Fruit fly (Drosophila melanogaster) whole organism, pupa: ENCODE data around the gene bark.
A peak's percentile ranks its signal among the peaks of the same experiment; 100 is the strongest.

ENCODE experiments used
- CG10348 ChIP-seq: fragments of 200-800 bp; sonication (Bioruptor generic); IDR thresholded peaks from 2 replicates; pipeline ENCODE4 v1.3.6; 2022; ENCODE audit warnings: missing biosample characterization, missing genetic modification characterization
- CG12605 ChIP-seq: fragments of 200-800 bp; sonication (Bioruptor generic); IDR thresholded peaks from 2 replicates; pipeline ENCODE4 v1.3.6; 2022; ENCODE audit warnings: missing biosample characterization, missing genetic modification characterization
- CG13204 ChIP-seq: fragments of 200-800 bp; sonication (Bioruptor generic); optimal IDR thresholded peaks from 2 replicates; lab custom pipeline; 2018; ENCODE audit warnings: missing biosample characterization, mild to moderate bottlenecking, missing genetic modification characterization, moderate library complexity
- CG14655 ChIP-seq: fragments of 200-800 bp; sonication (Bioruptor generic); optimal IDR thresholded peaks from 3 replicates; lab custom pipeline; 2017; ENCODE audit warnings: mild to moderate bottlenecking, missing biosample characterization, missing genetic modification reagents, missing genetic modification characterization
- CG15710 ChIP-seq: fragments of 200-800 bp; sonication (Bioruptor generic); optimal IDR thresholded peaks from 2 replicates; lab custom pipeline; 2018; ENCODE audit warnings: missing biosample characterization, mild to moderate bottlenecking, missing genetic modification characterization, moderate library complexity
- CG17806 ChIP-seq: fragments of 200-800 bp; sonication (Bioruptor generic); optimal IDR thresholded peaks from 2 replicates; lab custom pipeline; 2018; ENCODE audit warnings: missing biosample characterization, mild to moderate bottlenecking, missing genetic modification characterization, moderate library complexity
- CG32121 ChIP-seq: fragments of 200-800 bp; sonication (Bioruptor generic); IDR thresholded peaks from 2 replicates; pipeline ENCODE4 v1.3.6; 2022; ENCODE audit warnings: missing biosample characterization, missing genetic modification characterization
- CG34367 ChIP-seq: fragments of 200-800 bp; sonication (Bioruptor generic); optimal IDR thresholded peaks from 2 replicates; lab custom pipeline; 2018; ENCODE audit warnings: missing biosample characterization, mild to moderate bottlenecking, missing genetic modification characterization
- CG4496 ChIP-seq: fragments of 200-800 bp; sonication (Bioruptor generic); IDR thresholded peaks from 3 replicates; pipeline ENCODE4 v1.3.6; 2022; ENCODE audit warnings: missing biosample characterization, missing genetic modification characterization
- CG8159 ChIP-seq: fragments of 200-800 bp; sonication (Bioruptor generic); optimal IDR thresholded peaks from 3 replicates; lab custom pipeline; 2018; ENCODE audit warnings: missing biosample characterization, mild to moderate bottlenecking, missing genetic modification characterization, moderate library complexity
- CG8301 ChIP-seq: fragments of 200-800 bp; sonication (Bioruptor generic); optimal IDR thresholded peaks from 2 replicates; lab custom pipeline; 2018; ENCODE audit warnings: missing biosample characterization, mild to moderate bottlenecking, missing genetic modification characterization
- CG9948 ChIP-seq: fragments of 200-800 bp; sonication (Bioruptor generic); optimal IDR thresholded peaks from 2 replicates; lab custom pipeline; 2018; ENCODE audit warnings: missing biosample characterization, mild to moderate bottlenecking, missing genetic modification characterization, moderate library complexity
- D1 ChIP-seq: fragments of 200-800 bp; sonication (Bioruptor generic); optimal IDR thresholded peaks from 2 replicates; lab custom pipeline; 2018; ENCODE audit warnings: missing biosample characterization, mild to moderate bottlenecking, missing genetic modification characterization, moderate library complexity
- EcR ChIP-seq: fragments of 200-800 bp; sonication (Bioruptor generic); optimal IDR thresholded peaks from 3 replicates; lab custom pipeline; 2019; ENCODE audit warnings: missing biosample characterization, missing genetic modification characterization, mild to moderate bottlenecking, moderate library complexity, missing genetic modification reagents
- Ets98B ChIP-seq: fragments of 200-800 bp; sonication (Bioruptor generic); IDR thresholded peaks from 2 replicates; pipeline ENCODE4 v1.3.6; 2022; ENCODE audit warnings: missing biosample characterization, missing genetic modification characterization
- Pif1A ChIP-seq: fragments of 200-800 bp; sonication (Bioruptor generic); optimal IDR thresholded peaks from 3 replicates; lab custom pipeline; 2016; ENCODE audit warnings: missing biosample characterization, missing genetic modification characterization
- Pif1B ChIP-seq: fragments of 200-800 bp; sonication (Bioruptor generic); optimal IDR thresholded peaks from 3 replicates; lab custom pipeline; 2016; ENCODE audit warnings: missing biosample characterization, missing genetic modification characterization
- Snoo ChIP-seq: fragments of 200-800 bp; sonication (Bioruptor generic); optimal IDR thresholded peaks from 3 replicates; lab custom pipeline; 2017; ENCODE audit warnings: missing biosample characterization, mild to moderate bottlenecking, missing genetic modification characterization, inconsistent platforms
- fd96Ca ChIP-seq: fragments of 200-800 bp; sonication (Bioruptor generic); IDR thresholded peaks from 3 replicates; pipeline ENCODE4 v1.3.6; 2022; ENCODE audit warnings: missing biosample characterization, missing genetic modification characterization
- gl ChIP-seq: fragments of 200-800 bp; sonication (Bioruptor generic); optimal IDR thresholded peaks from 2 replicates; lab custom pipeline; 2018; ENCODE audit warnings: missing biosample characterization, mild to moderate bottlenecking, missing genetic modification characterization
- rn ChIP-seq: fragments of 200-800 bp; sonication (Bioruptor generic); IDR thresholded peaks from 2 replicates; pipeline ENCODE4 v1.3.6; 2022; ENCODE audit warnings: missing biosample characterization, missing genetic modification characterization

The bark gene

DNA sequence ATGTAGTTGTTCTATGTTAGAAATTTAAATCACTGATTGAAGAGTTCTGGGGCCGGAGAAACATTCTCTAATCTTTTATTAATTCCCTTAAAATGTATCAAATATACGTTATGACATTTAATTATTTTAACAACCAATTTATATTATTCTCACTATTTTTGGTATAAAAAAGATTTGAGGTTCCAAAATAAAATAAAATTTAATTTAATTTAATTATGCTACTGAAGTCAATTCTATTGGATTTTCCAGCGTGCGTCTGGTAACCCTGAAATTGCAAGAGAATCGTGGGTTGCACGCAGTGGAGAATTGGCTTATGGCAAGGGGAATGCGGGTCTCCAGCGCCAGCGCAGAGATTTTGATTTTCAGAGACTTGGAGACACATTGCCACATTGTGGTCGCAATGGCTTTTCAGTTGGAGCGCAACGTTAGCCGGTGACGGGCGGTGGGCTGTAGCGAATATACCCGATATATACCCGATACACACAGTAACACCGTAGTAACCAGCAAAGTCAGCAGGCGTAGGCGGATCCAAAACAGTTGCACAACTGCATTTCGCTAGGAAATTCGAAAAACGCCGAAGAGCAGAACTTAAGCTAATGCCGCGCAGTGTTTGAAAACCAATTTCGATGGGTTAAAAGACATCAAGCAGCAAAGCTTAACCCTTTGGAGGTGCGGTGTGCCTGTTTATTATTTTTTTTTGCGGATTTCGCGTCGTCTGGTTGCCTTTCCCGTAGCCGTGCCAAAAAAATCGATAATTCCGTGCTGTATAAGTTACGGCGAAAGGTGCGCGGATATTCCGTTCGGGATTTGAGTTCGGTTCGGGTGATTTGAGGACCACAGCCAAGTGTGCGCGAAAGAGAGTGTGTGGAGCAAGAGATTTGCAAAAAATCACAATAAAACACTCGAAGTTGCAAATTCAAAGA lies 18.6 kb downstream of the bark start:
- TF ChIP-seq fd96Ca (GFP tag; lab: Robert Waterston, UW) = peak; percentile 63; the same call in 2 of the 3 replicates
- TF ChIP-seq rn (GFP tag; lab: Robert Waterston, UW) = no peak
- peak; percentile 59 for TF ChIP-seq CG9948 (tag; lab: Kevin White, UChicago)
- TF ChIP-seq CG8159 = peak; percentile 73
- TF ChIP-seq Ets98B = peak; percentile 59
- TF ChIP-seq Snoo (tag; lab: Kevin White, UChicago) = no peak
- peak; percentile 76 for TF ChIP-seq CG14655
- TF ChIP-seq CG8301 = peak; percentile 22
- TF ChIP-seq CG10348 = no peak
- no peak for TF ChIP-seq gl (tag; lab: Kevin White, UChicago)
- TF ChIP-seq CG34367 = peak; percentile 22
- peak; percentile 47 for TF ChIP-seq CG15710 (tag; lab: Kevin White, UChicago)
- no peak for TF ChIP-seq EcR (GFP tag; lab: Kevin White, UChicago)
- no peak for TF ChIP-seq D1 (tag; lab: Kevin White, UChicago)
- TF ChIP-seq Pif1B (GFP tag; lab: Kevin White, UChicago) = no peak
- no peak for TF ChIP-seq CG13204 (GFP tag; lab: Kevin White, UChicago)
- peak; percentile 4 for TF ChIP-seq CG17806 (tag; lab: Kevin White, UChicago)
- 0 out of 2 replicates have a peak, but pooled peaks have one; percentile 22 for TF ChIP-seq CG12605 (GFP tag; lab: Robert Waterston, UW)
- TF ChIP-seq CG4496 = peak; percentile 71; the same call in 1 of the 3 replicates
- TF ChIP-seq CG32121 (GFP tag; lab: Robert Waterston, UW) = 0 out of 2 replicates have a peak, but pooled peaks have one; percentile 35
- TF ChIP-seq Pif1A (GFP tag; lab: Kevin White, UChicago) = no peak

DNA sequence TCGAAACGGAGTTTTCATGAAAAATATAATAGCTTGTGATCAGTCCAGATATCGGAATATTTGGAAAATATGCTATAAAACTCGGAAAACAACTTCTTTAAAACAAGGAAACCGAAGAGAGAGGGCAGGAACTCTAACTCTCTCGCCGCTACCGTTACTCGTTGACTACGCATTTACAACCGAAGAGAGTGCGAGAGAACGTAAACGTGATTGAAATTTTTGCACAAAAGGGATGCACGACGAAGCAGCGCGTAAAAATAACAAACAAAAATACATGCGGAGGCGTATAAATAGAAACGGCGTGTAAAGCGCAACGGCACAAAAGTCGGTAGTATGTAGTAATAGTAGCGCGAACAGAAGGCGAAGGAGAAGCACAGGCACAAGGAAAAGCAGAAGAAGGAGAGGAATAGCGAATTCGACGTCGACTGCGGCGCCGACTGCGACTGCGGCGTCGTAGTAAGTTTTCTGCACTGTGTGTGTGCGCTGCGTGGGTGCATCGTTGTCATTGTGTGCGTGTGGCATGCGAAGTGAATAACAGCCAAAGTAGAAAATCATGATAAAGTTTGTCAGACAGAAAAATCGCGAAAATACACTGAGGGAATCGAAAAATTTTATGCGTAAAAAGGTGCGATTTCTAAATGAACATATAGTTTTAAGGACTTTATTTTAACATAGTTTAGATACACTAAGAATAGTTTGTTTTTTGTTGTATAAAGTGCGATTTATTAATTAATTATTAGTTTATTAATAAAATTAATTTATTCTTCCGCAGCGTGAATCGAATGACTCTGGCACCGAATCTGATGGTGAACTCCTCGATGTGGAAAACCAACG lies 19.4 kb downstream of the bark start:
- TF ChIP-seq CG14655 = no peak
- TF ChIP-seq rn (GFP tag; lab: Robert Waterston, UW) = no peak
- TF ChIP-seq Snoo (tag; lab: Kevin White, UChicago) = no peak
- TF ChIP-seq CG4496 = peak; percentile 66; the same call in 2 of the 3 replicates
- no peak for TF ChIP-seq Pif1B (GFP tag; lab: Kevin White, UChicago)
- TF ChIP-seq CG13204 (GFP tag; lab: Kevin White, UChicago) = no peak
- no peak for TF ChIP-seq Pif1A (GFP tag; lab: Kevin White, UChicago)
- no peak for TF ChIP-seq CG8301
- TF ChIP-seq Ets98B = peak; percentile 75
- no peak for TF ChIP-seq gl (tag; lab: Kevin White, UChicago)
- no peak for TF ChIP-seq EcR (GFP tag; lab: Kevin White, UChicago)
- TF ChIP-seq CG9948 (tag; lab: Kevin White, UChicago) = peak; percentile 32
- no peak for TF ChIP-seq CG8159
- peak; percentile 41 for TF ChIP-seq CG17806 (tag; lab: Kevin White, UChicago)
- no peak for TF ChIP-seq CG15710 (tag; lab: Kevin White, UChicago)
- TF ChIP-seq D1 (tag; lab: Kevin White, UChicago) = peak; percentile 64
- peak; percentile 9 for TF ChIP-seq CG34367
- peak; percentile 26; the same call in 1 of the 2 replicates for TF ChIP-seq CG32121 (GFP tag; lab: Robert Waterston, UW)
- TF ChIP-seq CG12605 (GFP tag; lab: Robert Waterston, UW) = peak; percentile 41; the same call in 1 of the 2 replicates
- no peak for TF ChIP-seq fd96Ca (GFP tag; lab: Robert Waterston, UW)
- TF ChIP-seq CG10348 = no peak

DNA sequence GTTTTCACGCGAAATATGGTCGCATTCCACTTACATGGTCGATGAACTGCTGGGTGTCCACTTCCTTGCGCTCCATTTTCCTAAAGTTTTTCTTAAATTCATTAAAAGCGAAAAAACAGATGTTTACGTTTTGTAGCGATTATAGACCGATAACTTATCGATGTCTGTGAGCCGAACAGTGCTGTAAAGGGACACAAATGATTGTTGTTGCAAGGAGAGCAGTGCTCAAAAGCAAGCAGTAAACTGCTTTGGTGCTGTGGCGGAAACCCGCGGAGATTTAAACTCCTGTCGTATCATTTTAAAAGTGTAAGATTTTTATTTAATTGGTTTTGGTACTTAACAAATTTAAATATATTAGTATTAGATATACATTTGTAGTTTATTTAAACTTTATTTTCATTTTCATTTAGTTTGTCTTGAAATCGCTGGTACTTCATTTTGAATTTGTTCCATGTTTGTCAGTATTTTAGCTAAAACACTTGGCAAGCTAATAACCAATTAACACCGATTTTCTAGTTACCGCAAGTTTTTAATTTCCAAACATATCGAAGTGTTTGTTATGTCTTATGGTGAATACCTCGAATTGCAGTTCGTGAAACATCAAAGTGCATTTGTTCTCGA lies 26.4 kb downstream of the bark start, which contains the start of gene CG3407:
CG3407 (minus strand) TSS at position 156 of the 621 bp plus-strand sequence.
- TF ChIP-seq CG17806 (tag; lab: Kevin White, UChicago) = no peak

DNA sequence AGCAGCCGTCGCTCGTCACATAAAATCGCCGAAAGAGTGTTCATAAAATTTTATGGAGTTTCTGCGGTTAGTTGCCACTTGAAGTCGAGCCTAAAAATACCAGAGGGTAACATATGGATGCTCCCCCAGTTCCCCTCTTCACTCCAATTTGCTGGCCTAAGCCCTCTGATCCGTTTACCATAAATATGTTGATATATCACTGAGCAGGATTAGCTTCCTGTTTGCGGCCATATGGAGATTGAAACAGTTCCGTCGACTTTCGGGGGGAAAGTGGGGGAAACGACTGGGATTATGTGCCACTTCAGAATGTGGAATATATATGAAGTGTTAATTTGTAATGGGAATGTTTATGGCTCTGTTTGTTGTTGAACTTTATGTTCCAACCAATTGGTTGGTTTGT lies 27.2 kb downstream of the bark start:
- TF ChIP-seq Pif1B (GFP tag; lab: Kevin White, UChicago) (no peak), rn (GFP tag; lab: Robert Waterston, UW) (no peak), fd96Ca (GFP tag; lab: Robert Waterston, UW) (no peak), CG9948 (tag; lab: Kevin White, UChicago) (no peak), CG10348 (no peak)

DNA sequence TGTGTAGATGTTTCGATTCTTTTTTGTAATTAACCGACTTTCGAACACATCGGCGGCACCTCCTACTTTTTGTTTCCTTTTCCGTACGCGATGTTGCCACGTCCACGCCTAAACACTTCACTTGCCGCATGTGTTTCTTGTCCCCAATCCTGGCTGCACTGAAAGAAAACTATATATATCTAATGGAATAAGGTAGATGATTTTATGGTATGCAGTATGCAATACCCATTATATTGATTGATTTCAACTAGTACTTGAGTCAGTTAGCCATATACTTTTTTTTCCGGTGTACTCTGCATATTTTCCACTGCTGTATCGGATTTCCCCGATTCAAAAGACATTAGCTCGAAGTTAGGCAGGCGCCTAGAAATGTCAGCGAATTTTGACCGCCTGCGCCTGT lies 31.9 kb downstream of the bark start:
- TF ChIP-seq Ets98B = no peak
